Fruit fly (Drosophila melanogaster) whole organism, embryonic: Measurements from ENCODE around the gene CG5861.

Experiments used
- Atf6 ChIP-seq: fragments of 200-800 bp; sonication (Bioruptor generic); IDR thresholded peaks from 2 replicates; pipeline ENCODE4 v1.3.6; 2022; ENCODE audit warnings: missing biosample characterization, missing genetic modification characterization
- CG11560 ChIP-seq: fragments of 200-800 bp; sonication (Bioruptor generic); IDR thresholded peaks from 3 replicates; pipeline ENCODE4 v1.3.6; 2022; ENCODE audit warnings: missing biosample characterization, missing genetic modification characterization
- CG13123 ChIP-seq: fragments of 200-800 bp; sonication (Bioruptor generic); optimal IDR thresholded peaks from 2 replicates; lab custom pipeline; 2016; ENCODE audit warnings: missing biosample characterization, missing genetic modification characterization
- CG2129 ChIP-seq: fragments of 200-800 bp; sonication (Bioruptor generic); IDR thresholded peaks from 2 replicates; pipeline ENCODE4 v1.3.6; 2022; ENCODE audit warnings: missing biosample characterization, missing genetic modification characterization; ENCODE audit not compliant: partially characterized antibody
- cg ChIP-seq: fragments of 200-800 bp; sonication (Bioruptor generic); optimal IDR thresholded peaks from 3 replicates; lab custom pipeline; 2019; ENCODE audit warnings: missing biosample characterization, mild to moderate bottlenecking, missing genetic modification characterization, moderate library complexity
- jing ChIP-seq: fragments of 200-800 bp; sonication (Bioruptor generic); optimal IDR thresholded peaks from 2 replicates; lab custom pipeline; 2018; ENCODE audit warnings: missing biosample characterization, mild to moderate bottlenecking, missing genetic modification characterization
- luna ChIP-seq: fragments of 200-800 bp; sonication (Bioruptor generic); optimal IDR thresholded peaks from 2 replicates; lab custom pipeline; 2016; ENCODE audit warnings: missing biosample characterization, missing genetic modification characterization
- nmo ChIP-seq: fragments of 200-800 bp; sonication (Bioruptor generic); optimal IDR thresholded peaks from 2 replicates; lab custom pipeline; 2018; ENCODE audit warnings: missing biosample characterization, mild to moderate bottlenecking, missing genetic modification characterization, moderate library complexity

DNA sequence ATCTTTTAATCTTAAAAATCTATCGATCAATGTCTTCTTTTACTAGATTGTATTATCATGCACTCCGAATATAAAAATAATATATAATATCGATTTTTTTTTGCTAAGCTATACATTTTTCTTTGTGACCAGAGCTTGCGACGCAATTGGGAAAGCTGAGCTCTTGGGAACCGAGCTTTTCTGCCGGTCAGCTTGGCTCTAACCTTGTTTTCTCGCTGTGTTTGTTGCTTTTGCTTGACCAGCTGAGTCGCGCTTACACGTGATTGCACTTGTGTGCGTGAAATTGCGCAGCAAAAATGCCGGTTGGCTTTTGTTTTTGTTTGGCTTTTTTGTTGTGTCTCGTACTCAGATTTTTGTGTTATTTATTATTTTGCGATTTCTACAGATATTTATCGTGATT lies 33.7 kb downstream of the CG5861 start:
- TF ChIP-seq Atf6 (GFP tag; lab: Robert Waterston, UW) (no peak), cg (GFP tag; lab: Kevin White, UChicago) (peak; percentile 1), CG2129 (GFP tag; lab: Robert Waterston, UW) (no peak), CG13123 (GFP tag; lab: Kevin White, UChicago) (no peak), CG11560 (no peak), jing (no peak), nmo (GFP tag; lab: Kevin White, UChicago) (no peak), luna (GFP tag; lab: Kevin White, UChicago) (no peak)
